Worm (Caenorhabditis elegans): Measurements from ENCODE around the gene mltn-5.

ce11 chrII:13966242-13966641 is 41.2 kb downstream of the mltn-5 start, which contains the start of gene W07G1.7:
- TF ChIP-seq efl-1 (GFP tag; optimal IDR thresholded peaks at IDR 0.05): no peak
- TF ChIP-seq sea-2 (GFP tag; IDR thresholded peaks at IDR 0.05): no peak
- no peak for TF ChIP-seq aptf-3 (GFP tag; IDR thresholded peaks at IDR 0.05)
- no peak for TF ChIP-seq madf-10 (tag; optimal IDR thresholded peaks at IDR 0.05)
- no peak for TF ChIP-seq ztf-28 (GFP tag; IDR thresholded peaks at IDR 0.05)
- TF ChIP-seq akir-1 (GFP tag; optimal IDR thresholded peaks at IDR 0.05): no peak
- no peak for TF ChIP-seq nhr-120 (GFP tag; IDR thresholded peaks at IDR 0.05)
- no peak for TF ChIP-seq rcor-1 (GFP tag; IDR thresholded peaks at IDR 0.05)
- no peak for TF ChIP-seq T07F8.4 (tag; optimal IDR thresholded peaks at IDR 0.05)

Measured in whole organism, young adult.